Fruit fly (Drosophila melanogaster): ENCODE measurements around the gene Tmtc1.

DNA sequence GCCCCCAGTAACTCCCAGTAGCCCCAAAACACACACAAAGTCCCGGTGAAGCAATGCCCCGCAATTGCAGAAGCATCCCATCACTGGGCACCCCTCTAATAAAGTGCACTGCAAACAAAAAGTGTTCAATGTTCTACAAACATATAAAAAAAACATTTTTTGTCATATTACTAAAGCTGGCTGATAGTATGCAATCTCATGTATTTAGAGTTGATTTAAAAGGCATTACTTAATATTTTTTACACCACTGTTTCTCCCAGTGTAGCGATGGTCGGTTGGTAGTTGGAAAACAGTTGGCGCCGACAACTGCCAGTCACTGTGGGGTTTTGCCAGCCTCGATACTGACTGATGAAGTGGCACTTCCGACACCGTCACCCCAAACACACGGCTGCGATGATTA is 42.8 kb downstream of the Tmtc1 start:
- TF ChIP-seq ttk (optimal IDR thresholded peaks at IDR 0.05) (no peak), insv (optimal IDR thresholded peaks at IDR 0.05) (no peak)
